Fruit fly (Drosophila melanogaster) whole organism, embryonic: Measurements from ENCODE around the gene CG9760.
A peak's percentile ranks its signal among the peaks of the same experiment; 100 is the strongest.

Experiments used
- Asciz ChIP-seq: fragments of 200-800 bp; sonication (Bioruptor generic); optimal IDR thresholded peaks from 2 replicates; lab custom pipeline; 2017; ENCODE audit warnings: missing biosample characterization, mild to moderate bottlenecking, missing genetic modification characterization, missing genetic modification reagents
- B-H1 ChIP-seq: fragments of 200-800 bp; sonication (Bioruptor generic); IDR thresholded peaks from 3 replicates; pipeline ENCODE4 v1.3.6; 2022; ENCODE audit warnings: missing biosample characterization, missing genetic modification characterization
- CG10321 ChIP-seq: fragments of 200-800 bp; sonication (Bioruptor generic); IDR thresholded peaks from 2 replicates; pipeline ENCODE4 v1.3.6; 2022; ENCODE audit warnings: missing biosample characterization, missing genetic modification characterization
- CG10543 ChIP-seq: fragments of 200-800 bp; sonication (Bioruptor generic); optimal IDR thresholded peaks from 3 replicates; lab custom pipeline; 2017; ENCODE audit warnings: missing biosample characterization, mild to moderate bottlenecking, missing genetic modification characterization, moderate library complexity
- CG13894 ChIP-seq: fragments of 200-800 bp; sonication (Bioruptor generic); optimal IDR thresholded peaks from 3 replicates; lab custom pipeline; 2018; ENCODE audit warnings: missing biosample characterization, mild to moderate bottlenecking, missing genetic modification characterization, moderate library complexity
- CG14014 ChIP-seq: fragments of 200-800 bp; sonication (Bioruptor generic); IDR thresholded peaks from 2 replicates; pipeline ENCODE4 v1.3.6; 2022; ENCODE audit warnings: missing biosample characterization, missing genetic modification characterization
- CG1529 ChIP-seq: fragments of 200-800 bp; sonication (Bioruptor generic); optimal IDR thresholded peaks from 3 replicates; lab custom pipeline; 2018; ENCODE audit warnings: missing biosample characterization, missing genetic modification characterization
- CG17361 ChIP-seq: fragments of 200-800 bp; sonication (Bioruptor generic); IDR thresholded peaks from 3 replicates; pipeline ENCODE4 v1.3.6; 2022; ENCODE audit warnings: missing biosample characterization, missing genetic modification characterization
- CG2116 ChIP-seq: fragments of 200-800 bp; sonication (Bioruptor generic); optimal IDR thresholded peaks from 3 replicates; lab custom pipeline; 2018; ENCODE audit warnings: missing biosample characterization, mild to moderate bottlenecking, missing genetic modification characterization
- CG3281 ChIP-seq: fragments of 200-800 bp; sonication (Bioruptor generic); optimal IDR thresholded peaks from 3 replicates; lab custom pipeline; 2017; ENCODE audit warnings: missing biosample characterization, mild to moderate bottlenecking, missing genetic modification characterization
- CG33557 ChIP-seq: fragments of 200-800 bp; sonication (Bioruptor generic); optimal IDR thresholded peaks from 2 replicates; lab custom pipeline; 2019; ENCODE audit warnings: missing biosample characterization, mild to moderate bottlenecking, missing genetic modification characterization, moderate library complexity
- CG3995 ChIP-seq: fragments of 200-800 bp; sonication (Bioruptor generic); optimal IDR thresholded peaks from 3 replicates; lab custom pipeline; 2016; ENCODE audit warnings: missing biosample characterization, missing genetic modification characterization
- CG4360 ChIP-seq: fragments of 200-800 bp; sonication (Bioruptor generic); IDR thresholded peaks from 2 replicates; pipeline ENCODE4 v1.3.6; 2022; ENCODE audit warnings: missing biosample characterization, missing genetic modification characterization
- CG4854 ChIP-seq: fragments of 200-800 bp; sonication (Bioruptor generic); optimal IDR thresholded peaks from 2 replicates; lab custom pipeline; 2016; ENCODE audit warnings: missing biosample characterization, missing genetic modification characterization, inconsistent platforms
- CG6254 ChIP-seq: fragments of 200-800 bp; sonication (Bioruptor generic); optimal IDR thresholded peaks from 3 replicates; lab custom pipeline; 2017; ENCODE audit warnings: mild to moderate bottlenecking, missing biosample characterization, missing genetic modification reagents, missing genetic modification characterization
- CG7786 ChIP-seq: fragments of 200-800 bp; sonication (Bioruptor generic); optimal IDR thresholded peaks from 2 replicates; lab custom pipeline; 2016; ENCODE audit warnings: missing biosample characterization, missing genetic modification characterization
- CG8290 ChIP-seq, 3 experiments: fragments of 200-800 bp; sonication (Bioruptor generic); optimal IDR thresholded peaks; 2 replicates each; lab custom pipeline; 2016 to 2019; ENCODE audit warnings: missing biosample characterization in 3 of 3, missing genetic modification characterization in 3 of 3, mild to moderate bottlenecking in 2 of 3, moderate library complexity in 1 of 3
- CG8359 ChIP-seq: fragments of 200-800 bp; sonication (Bioruptor generic); optimal IDR thresholded peaks from 2 replicates; lab custom pipeline; 2017; ENCODE audit warnings: missing biosample characterization, mild to moderate bottlenecking, missing genetic modification characterization, borderline replicate concordance
- CG9876 ChIP-seq: fragments of 200-800 bp; sonication (Bioruptor generic); optimal IDR thresholded peaks from 2 replicates; lab custom pipeline; 2016; ENCODE audit warnings: missing biosample characterization, missing genetic modification characterization
- Dek ChIP-seq: fragments of 200-800 bp; sonication (Bioruptor generic); optimal IDR thresholded peaks from 3 replicates; lab custom pipeline; 2019; ENCODE audit warnings: missing biosample characterization, mild to moderate bottlenecking, missing genetic modification characterization, moderate library complexity
- Doc2 ChIP-seq: fragments of 200-800 bp; sonication (Bioruptor generic); IDR thresholded peaks from 2 replicates; pipeline ENCODE4 v1.3.6; 2022; ENCODE audit warnings: missing biosample characterization, missing genetic modification characterization
- Dref ChIP-seq: fragments of 200-800 bp; sonication (Bioruptor generic); IDR thresholded peaks from 2 replicates; pipeline ENCODE4 v1.3.6; 2022; ENCODE audit warnings: missing biosample characterization, missing genetic modification characterization
- Drgx ChIP-seq: fragments of 200-800 bp; sonication (Bioruptor generic); IDR thresholded peaks from 2 replicates; pipeline ENCODE4 v1.3.6; 2022; ENCODE audit warnings: missing biosample characterization, missing genetic modification characterization
- Gsc ChIP-seq: fragments of 200-800 bp; sonication (Bioruptor generic); IDR thresholded peaks from 2 replicates; pipeline ENCODE4 v1.3.6; 2022; ENCODE audit warnings: missing biosample characterization, missing genetic modification characterization
- HHEX ChIP-seq: fragments of 200-800 bp; sonication (Bioruptor generic); optimal IDR thresholded peaks from 3 replicates; lab custom pipeline; 2017; ENCODE audit warnings: missing biosample characterization, mild to moderate bottlenecking, missing genetic modification characterization, missing genetic modification reagents
- Oli ChIP-seq: fragments of 200-800 bp; sonication (Bioruptor generic); optimal IDR thresholded peaks from 2 replicates; lab custom pipeline; 2018; ENCODE audit warnings: missing biosample characterization, mild to moderate bottlenecking, missing genetic modification characterization, moderate library complexity
- Opbp ChIP-seq: fragments of 200-800 bp; sonication (Bioruptor generic); IDR thresholded peaks from 3 replicates; pipeline ENCODE4 v1.3.6; 2022; ENCODE audit warnings: missing biosample characterization, missing genetic modification characterization; ENCODE audit not compliant: partially characterized antibody
- Xrp1 ChIP-seq: fragments of 200-800 bp; sonication (Bioruptor generic); IDR thresholded peaks from 2 replicates; pipeline ENCODE4 v1.3.6; 2022; ENCODE audit warnings: missing biosample characterization, missing genetic modification characterization
- YL-1 ChIP-seq: fragments of 200-800 bp; sonication (Bioruptor generic); optimal IDR thresholded peaks from 3 replicates; lab custom pipeline; 2017; ENCODE audit warnings: missing biosample characterization, mild to moderate bottlenecking, missing genetic modification characterization
- ac ChIP-seq: fragments of 200-800 bp; sonication (Bioruptor generic); optimal IDR thresholded peaks from 3 replicates; lab custom pipeline; 2017; ENCODE audit warnings: missing biosample characterization, mild to moderate bottlenecking, missing genetic modification characterization
- ato ChIP-seq: fragments of 200-800 bp; sonication (Bioruptor generic); IDR thresholded peaks from 2 replicates; pipeline ENCODE4 v1.3.6; 2022; ENCODE audit warnings: missing biosample characterization, missing genetic modification characterization; ENCODE audit not compliant: partially characterized antibody
- bsh ChIP-seq, 2 experiments: fragments of 200-800 bp; sonication (Bioruptor generic); optimal IDR thresholded peaks; 2 replicates each; lab custom pipeline; 2017 to 2018; ENCODE audit warnings: mild to moderate bottlenecking in 2 of 2, missing biosample characterization in 2 of 2, missing genetic modification characterization in 2 of 2, moderate library complexity in 1 of 2
- crol ChIP-seq: fragments of 200-800 bp; sonication (Bioruptor generic); IDR thresholded peaks from 2 replicates; pipeline ENCODE4 v1.3.6; 2022; ENCODE audit warnings: missing biosample characterization, missing genetic modification characterization
- emc ChIP-seq: fragments of 200-800 bp; sonication (Bioruptor generic); optimal IDR thresholded peaks from 2 replicates; lab custom pipeline; 2016; ENCODE audit warnings: missing biosample characterization, missing genetic modification characterization
- fu2 ChIP-seq: fragments of 200-800 bp; sonication (Bioruptor generic); optimal IDR thresholded peaks from 2 replicates; lab custom pipeline; 2016; ENCODE audit warnings: missing biosample characterization, missing genetic modification characterization
- grau ChIP-seq: fragments of 200-800 bp; optimal IDR thresholded peaks from 3 replicates; lab custom pipeline; 2019; ENCODE audit warnings: missing biosample characterization, mild to moderate bottlenecking, missing genetic modification characterization, moderate library complexity
- inv ChIP-seq: fragments of 200-800 bp; sonication (Bioruptor generic); IDR thresholded peaks from 2 replicates; pipeline ENCODE4 v1.3.6; 2022; ENCODE audit warnings: missing biosample characterization, missing genetic modification characterization; ENCODE audit not compliant: partially characterized antibody
- lov ChIP-seq, 2 experiments: fragments of 200-800 bp in 1 of 2; fragments of >200 bp in 1 of 2; sonication (Bioruptor generic) in 1 of 2; IDR thresholded peaks in 1 of 2; optimal IDR thresholded peaks in 1 of 2; 2 replicates in 1 of 2; 3 replicates in 1 of 2; pipeline versions ENCODE4 v1.3.6 to Lab custom; 2017 to 2022; ENCODE audit warnings: missing biosample characterization in 1 of 2, missing genetic modification characterization in 1 of 2
- mirr ChIP-seq: fragments of 200-800 bp; sonication (Bioruptor generic); optimal IDR thresholded peaks from 3 replicates; lab custom pipeline; 2018; ENCODE audit warnings: missing biosample characterization, mild to moderate bottlenecking, missing genetic modification characterization
- nom ChIP-seq: fragments of 200-800 bp; sonication (Bioruptor generic); optimal IDR thresholded peaks from 2 replicates; lab custom pipeline; 2017; ENCODE audit warnings: missing biosample characterization, missing genetic modification characterization, mild to moderate bottlenecking, moderate library complexity, missing genetic modification reagents
- pfk ChIP-seq: fragments of 200-800 bp; sonication (Bioruptor generic); optimal IDR thresholded peaks from 2 replicates; lab custom pipeline; 2018; ENCODE audit warnings: missing biosample characterization, mild to moderate bottlenecking, missing genetic modification characterization, moderate library complexity
- pzg ChIP-seq: fragments of 200-800 bp; sonication (Bioruptor generic); optimal IDR thresholded peaks from 3 replicates; lab custom pipeline; 2018; ENCODE audit warnings: missing biosample characterization, mild to moderate bottlenecking, missing genetic modification characterization, moderate library complexity
- sr ChIP-seq: fragments of 200-800 bp; sonication (Bioruptor generic); IDR thresholded peaks from 3 replicates; pipeline ENCODE4 v1.3.6; 2022; ENCODE audit warnings: missing biosample characterization, missing genetic modification characterization
- stwl ChIP-seq: fragments of 200-800 bp; sonication (Bioruptor generic); optimal IDR thresholded peaks from 3 replicates; lab custom pipeline; 2018; ENCODE audit warnings: missing biosample characterization, mild to moderate bottlenecking, missing genetic modification characterization, moderate library complexity
- trh ChIP-seq: fragments of 200-800 bp; sonication (Bioruptor generic); optimal IDR thresholded peaks from 2 replicates; lab custom pipeline; 2016; ENCODE audit warnings: missing biosample characterization, missing genetic modification characterization
- twi ChIP-seq: fragments of 200-800 bp; optimal IDR thresholded peaks from 2 replicates; lab custom pipeline; 2019; ENCODE audit warnings: missing biosample characterization, mild to moderate bottlenecking, missing genetic modification characterization, moderate library complexity
- tx ChIP-seq: fragments of 200-800 bp; sonication (Bioruptor generic); optimal IDR thresholded peaks from 2 replicates; lab custom pipeline; 2016; ENCODE audit warnings: missing biosample characterization, missing genetic modification characterization

CG9760 gene

dm6 chr3L:12111081-12111958 is 52.2 kb downstream of the CG9760 start (continued):
- TF ChIP-seq pzg (no peak), CG3281 (GFP tag; lab: Kevin White, UChicago) (peak; percentile 64), Oli (peak; percentile 87), trh (GFP tag; lab: Kevin White, UChicago) (peak; percentile 50), CG1529 (GFP tag; lab: Kevin White, UChicago) (peak; percentile 11), CG14014 (GFP tag; lab: Robert Waterston, UW) (peak; percentile 68), CG8359 (GFP tag; lab: Kevin White, UChicago) (peak; percentile 66), Doc2 (no peak), ato (GFP tag; lab: Robert Waterston, UW) (no peak), CG4360 (GFP tag; lab: Robert Waterston, UW) (peak; percentile 91), CG2116 (GFP tag; lab: Kevin White, UChicago) (peak; percentile 30), ac (GFP tag; lab: Kevin White, UChicago) (no peak), HHEX (GFP tag; lab: Kevin White, UChicago) (peak; percentile 73), fu2 (no peak), CG33557 (GFP tag; lab: Kevin White, UChicago) (peak; percentile 96), YL-1 (GFP tag; lab: Kevin White, UChicago) (no peak), lov (optimal IDR thresholded peaks at IDR 0.05; lab: Kevin White, UChicago) (no peak), lov (GFP tag; IDR thresholded peaks at IDR 0.05; lab: Robert Waterston, UW) (no peak), grau (tag; lab: Kevin White, UChicago) (peak; percentile 92), CG7786 (GFP tag; lab: Kevin White, UChicago) (no peak), tx (GFP tag; lab: Kevin White, UChicago) (no peak), CG10321 (no peak), Gsc (GFP tag; lab: Robert Waterston, UW) (no peak)

dm6 chr3L:12109045-12109632 is 54.4 kb downstream of the CG9760 start:
- TF ChIP-seq Dref (GFP tag; lab: Robert Waterston, UW) (no peak), Opbp (GFP tag; lab: Robert Waterston, UW) (no peak), CG4854 (GFP tag; lab: Kevin White, UChicago) (no peak), Asciz (GFP tag; lab: Kevin White, UChicago) (peak; percentile 4), B-H1 (GFP tag; lab: Robert Waterston, UW) (no peak), CG10543 (GFP tag; lab: Kevin White, UChicago) (no peak), bsh (GFP tag; optimal IDR thresholded peaks at IDR 0.05; lab: Kevin White, UChicago) (peak in 1 of 2 experiments; percentile 32), pfk (GFP tag; lab: Kevin White, UChicago) (no peak), Drgx (GFP tag; lab: Robert Waterston, UW) (peak; percentile 60), CG8290 (GFP tag; optimal IDR thresholded peaks at IDR 0.05; lab: Kevin White, UChicago) (no peak), CG8290 (tag; optimal IDR thresholded peaks at IDR 0.05; lab: Kevin White, UChicago) (no peak), stwl (tag; lab: Kevin White, UChicago) (no peak), Dek (tag; lab: Kevin White, UChicago) (no peak), CG6254 (GFP tag; lab: Kevin White, UChicago) (peak; percentile 4), mirr (GFP tag; lab: Kevin White, UChicago) (no peak), sr (GFP tag; lab: Robert Waterston, UW) (no peak), CG17361 (GFP tag; lab: Robert Waterston, UW) (0 out of 3 replicates have a peak, but pooled peaks have one; percentile 7), twi (tag; lab: Kevin White, UChicago) (no peak), CG9876 (GFP tag; lab: Kevin White, UChicago) (no peak), inv (GFP tag; lab: Robert Waterston, UW) (no peak), Xrp1 (GFP tag; lab: Robert Waterston, UW) (peak; percentile 30; the same call in 1 of the 2 replicates), CG3995 (GFP tag; lab: Kevin White, UChicago) (no peak), nom (GFP tag; lab: Kevin White, UChicago) (peak; percentile 33), CG13894 (tag; lab: Kevin White, UChicago) (no peak), crol (peak; percentile 64), emc (GFP tag; lab: Kevin White, UChicago) (no peak)
